Fruit fly (Drosophila melanogaster) whole organism, embryonic: ENCODE measurements around the gene Vps26.

Experiments used
- CG11398 ChIP-seq: fragments of 200-800 bp; sonication (Bioruptor generic); optimal IDR thresholded peaks from 2 replicates; lab custom pipeline; 2016; ENCODE audit warnings: missing biosample characterization, missing genetic modification characterization
- CG11504 ChIP-seq: fragments of 200-800 bp; sonication (Bioruptor generic); optimal IDR thresholded peaks from 3 replicates; lab custom pipeline; 2019; ENCODE audit warnings: missing biosample characterization, mild to moderate bottlenecking, missing genetic modification characterization, moderate library complexity
- CG11695 ChIP-seq: fragments of 200-800 bp; sonication (Bioruptor generic); IDR thresholded peaks from 3 replicates; pipeline ENCODE4 v1.3.6; 2022; ENCODE audit warnings: missing biosample characterization, missing genetic modification characterization
- CG11723 ChIP-seq: fragments of 200-800 bp; sonication (Bioruptor generic); optimal IDR thresholded peaks from 2 replicates; lab custom pipeline; 2017; ENCODE audit warnings: missing biosample characterization, mild to moderate bottlenecking, missing genetic modification characterization
- CG12071 ChIP-seq: fragments of 200-800 bp; sonication (Bioruptor generic); optimal IDR thresholded peaks from 3 replicates; lab custom pipeline; 2018; ENCODE audit warnings: missing biosample characterization, mild to moderate bottlenecking, missing genetic modification characterization
- CG12744 ChIP-seq: fragments of 200-800 bp; sonication (Bioruptor generic); optimal IDR thresholded peaks from 2 replicates; lab custom pipeline; 2016; ENCODE audit warnings: missing biosample characterization, missing genetic modification characterization
- CG15514 ChIP-seq: fragments of 200-800 bp; sonication (Bioruptor generic); optimal IDR thresholded peaks from 3 replicates; lab custom pipeline; 2017; ENCODE audit warnings: missing biosample characterization, missing genetic modification characterization, mild to moderate bottlenecking, moderate library complexity, missing genetic modification reagents
- CG15601 ChIP-seq: fragments of 200-800 bp; sonication (Bioruptor generic); optimal IDR thresholded peaks from 3 replicates; lab custom pipeline; 2019; ENCODE audit warnings: missing biosample characterization, mild to moderate bottlenecking, missing genetic modification characterization, moderate library complexity
- CG15696 ChIP-seq: fragments of 200-800 bp; sonication (Bioruptor generic); optimal IDR thresholded peaks from 2 replicates; lab custom pipeline; 2019; ENCODE audit warnings: missing biosample characterization, mild to moderate bottlenecking, missing genetic modification characterization, moderate library complexity
- CG17186 ChIP-seq: fragments of 200-800 bp; sonication (Bioruptor generic); optimal IDR thresholded peaks from 3 replicates; lab custom pipeline; 2017; ENCODE audit warnings: missing biosample characterization, missing genetic modification reagents, missing genetic modification characterization
- CG17359 ChIP-seq: fragments of 200-800 bp; sonication (Bioruptor generic); optimal IDR thresholded peaks from 3 replicates; lab custom pipeline; 2018; ENCODE audit warnings: missing biosample characterization, mild to moderate bottlenecking, missing genetic modification characterization, moderate library complexity
- CG1832 ChIP-seq: fragments of 200-800 bp; sonication (Bioruptor generic); optimal IDR thresholded peaks from 2 replicates; lab custom pipeline; 2017; ENCODE audit warnings: missing biosample characterization, mild to moderate bottlenecking, missing genetic modification characterization, inconsistent platforms
- CG31365 ChIP-seq: fragments of 200-800 bp; sonication (Bioruptor generic); optimal IDR thresholded peaks from 2 replicates; lab custom pipeline; 2018; ENCODE audit warnings: missing biosample characterization, mild to moderate bottlenecking, missing genetic modification characterization
- CG3281 ChIP-seq: fragments of 200-800 bp; sonication (Bioruptor generic); optimal IDR thresholded peaks from 3 replicates; lab custom pipeline; 2017; ENCODE audit warnings: missing biosample characterization, mild to moderate bottlenecking, missing genetic modification characterization
- CG3995 ChIP-seq: fragments of 200-800 bp; sonication (Bioruptor generic); optimal IDR thresholded peaks from 3 replicates; lab custom pipeline; 2016; ENCODE audit warnings: missing biosample characterization, missing genetic modification characterization
- CG6654 ChIP-seq: fragments of 200-800 bp; sonication (Bioruptor generic); optimal IDR thresholded peaks from 2 replicates; lab custom pipeline; 2017; ENCODE audit warnings: missing biosample characterization, mild to moderate bottlenecking, missing genetic modification characterization
- CG7745 ChIP-seq: fragments of 200-800 bp; sonication (Bioruptor generic); optimal IDR thresholded peaks from 2 replicates; lab custom pipeline; 2018; ENCODE audit warnings: missing biosample characterization, mild to moderate bottlenecking, missing genetic modification characterization, moderate library complexity
- CG7839 ChIP-seq: fragments of 200-800 bp; sonication (Bioruptor generic); optimal IDR thresholded peaks from 3 replicates; lab custom pipeline; 2018; ENCODE audit warnings: missing biosample characterization, mild to moderate bottlenecking, missing genetic modification characterization, moderate library complexity
- CTCF ChIP-seq: fragments of 200-800 bp; sonication (Bioruptor generic); optimal IDR thresholded peaks from 2 replicates; lab custom pipeline; 2017; ENCODE audit warnings: missing biosample characterization, mild to moderate bottlenecking, missing genetic modification characterization, moderate library complexity
- Doc3 ChIP-seq: fragments of 200-800 bp; sonication (Bioruptor generic); IDR thresholded peaks from 3 replicates; pipeline ENCODE4 v1.3.6; 2022; ENCODE audit warnings: missing biosample characterization, missing genetic modification characterization; ENCODE audit not compliant: partially characterized antibody
- Drgx ChIP-seq: fragments of 200-800 bp; sonication (Bioruptor generic); IDR thresholded peaks from 2 replicates; pipeline ENCODE4 v1.3.6; 2022; ENCODE audit warnings: missing biosample characterization, missing genetic modification characterization
- Fer3 ChIP-seq: fragments of 200-800 bp; sonication (Bioruptor generic); optimal IDR thresholded peaks from 2 replicates; lab custom pipeline; 2018; ENCODE audit warnings: missing biosample characterization, mild to moderate bottlenecking, missing genetic modification characterization, moderate library complexity
- Gsc ChIP-seq: fragments of 200-800 bp; sonication (Bioruptor generic); IDR thresholded peaks from 2 replicates; pipeline ENCODE4 v1.3.6; 2022; ENCODE audit warnings: missing biosample characterization, missing genetic modification characterization
- H15 ChIP-seq: fragments of 200-800 bp; sonication (Bioruptor generic); IDR thresholded peaks from 3 replicates; pipeline ENCODE4 v1.3.6; 2022; ENCODE audit warnings: missing biosample characterization, missing genetic modification characterization
- HmgZ ChIP-seq: fragments of 200-800 bp; sonication (Bioruptor generic); optimal IDR thresholded peaks from 2 replicates; lab custom pipeline; 2018; ENCODE audit warnings: missing biosample characterization, mild to moderate bottlenecking, missing genetic modification characterization
- Hr78 ChIP-seq, 2 experiments: fragments of 200-800 bp in 1 of 2; fragments of >200 bp in 1 of 2; sonication (Bioruptor generic) in 1 of 2; optimal IDR thresholded peaks; 2 replicates each; lab custom pipeline; 2017 to 2019; ENCODE audit warnings: missing biosample characterization in 2 of 2, missing genetic modification characterization in 2 of 2, mild to moderate bottlenecking in 1 of 2, moderate library complexity in 1 of 2
- Lhr ChIP-seq: fragments of 200-800 bp; sonication (Bioruptor generic); optimal IDR thresholded peaks from 3 replicates; lab custom pipeline; 2017; ENCODE audit warnings: mild to moderate bottlenecking, missing biosample characterization, missing genetic modification reagents, missing genetic modification characterization
- Mes4 ChIP-seq: fragments of 200-800 bp; sonication (Bioruptor generic); optimal IDR thresholded peaks from 2 replicates; lab custom pipeline; 2016; ENCODE audit warnings: missing biosample characterization, missing genetic modification characterization
- Myb ChIP-seq: fragments of 200-800 bp; sonication (Bioruptor generic); optimal IDR thresholded peaks from 2 replicates; lab custom pipeline; 2016; ENCODE audit warnings: missing biosample characterization, missing genetic modification characterization
- Opbp ChIP-seq: fragments of 200-800 bp; sonication (Bioruptor generic); IDR thresholded peaks from 3 replicates; pipeline ENCODE4 v1.3.6; 2022; ENCODE audit warnings: missing biosample characterization, missing genetic modification characterization; ENCODE audit not compliant: partially characterized antibody
- bcd ChIP-seq: fragments of 200-800 bp; sonication (Bioruptor generic); optimal IDR thresholded peaks from 2 replicates; lab custom pipeline; 2017; ENCODE audit warnings: missing biosample characterization, mild to moderate bottlenecking, missing genetic modification characterization
- cad ChIP-seq: fragments of >200 bp; optimal IDR thresholded peaks from 2 replicates; lab custom pipeline; 2017; ENCODE audit warnings: missing biosample characterization, missing genetic modification characterization
- chm ChIP-seq: fragments of 200-800 bp; sonication (Bioruptor generic); IDR thresholded peaks from 2 replicates; pipeline ENCODE4 v1.3.6; 2022; ENCODE audit warnings: missing biosample characterization, missing genetic modification characterization
- crol ChIP-seq: fragments of 200-800 bp; sonication (Bioruptor generic); IDR thresholded peaks from 2 replicates; pipeline ENCODE4 v1.3.6; 2022; ENCODE audit warnings: missing biosample characterization, missing genetic modification characterization
- dmrt99B ChIP-seq: fragments of 200-800 bp; sonication (Bioruptor generic); optimal IDR thresholded peaks from 2 replicates; lab custom pipeline; 2018; ENCODE audit warnings: missing biosample characterization, mild to moderate bottlenecking, missing genetic modification characterization, moderate library complexity
- exex ChIP-seq: fragments of 200-800 bp; sonication (Bioruptor generic); optimal IDR thresholded peaks from 4 replicates; lab custom pipeline; 2018; ENCODE audit warnings: missing biosample characterization, mild to moderate bottlenecking, missing genetic modification characterization, moderate library complexity
- gce ChIP-seq: fragments of 200-800 bp; sonication (Bioruptor generic); IDR thresholded peaks from 3 replicates; pipeline ENCODE4 v1.3.6; 2022; ENCODE audit warnings: missing biosample characterization, missing genetic modification characterization
- gfzf ChIP-seq: fragments of 200-800 bp; sonication (Bioruptor generic); optimal IDR thresholded peaks from 2 replicates; lab custom pipeline; 2016; ENCODE audit warnings: missing biosample characterization, mild to moderate bottlenecking, missing genetic modification characterization, moderate library complexity
- grau ChIP-seq: fragments of 200-800 bp; optimal IDR thresholded peaks from 3 replicates; lab custom pipeline; 2019; ENCODE audit warnings: missing biosample characterization, mild to moderate bottlenecking, missing genetic modification characterization, moderate library complexity
- hbn ChIP-seq: fragments of 200-800 bp; sonication (Bioruptor generic); IDR thresholded peaks from 2 replicates; pipeline ENCODE4 v1.3.6; 2022; ENCODE audit warnings: missing biosample characterization, missing genetic modification characterization; ENCODE audit not compliant: partially characterized antibody
- hkb ChIP-seq, 2 experiments: fragments of 200-800 bp in 1 of 2; fragments of >200 bp in 1 of 2; sonication (Bioruptor generic) in 1 of 2; IDR thresholded peaks in 1 of 2; optimal IDR thresholded peaks in 1 of 2; 2 replicates each; pipeline versions ENCODE4 v1.3.6 to Lab custom; 2017 to 2022; ENCODE audit warnings: missing biosample characterization in 1 of 2, missing genetic modification characterization in 1 of 2
- ken ChIP-seq: fragments of 200-800 bp; sonication (Bioruptor generic); IDR thresholded peaks from 3 replicates; pipeline ENCODE4 v1.3.6; 2022; ENCODE audit warnings: missing biosample characterization, missing genetic modification characterization
- lbe ChIP-seq: fragments of 200-800 bp; sonication (Bioruptor generic); optimal IDR thresholded peaks from 2 replicates; lab custom pipeline; 2016; ENCODE audit warnings: missing biosample characterization, mild to moderate bottlenecking, missing genetic modification characterization
- mirr ChIP-seq: fragments of 200-800 bp; sonication (Bioruptor generic); optimal IDR thresholded peaks from 3 replicates; lab custom pipeline; 2018; ENCODE audit warnings: missing biosample characterization, mild to moderate bottlenecking, missing genetic modification characterization
- nerfin-2 ChIP-seq: fragments of 200-800 bp; sonication (Bioruptor generic); IDR thresholded peaks from 2 replicates; pipeline ENCODE4 v1.3.6; 2022; ENCODE audit warnings: missing biosample characterization, missing genetic modification characterization; ENCODE audit not compliant: partially characterized antibody
- org-1 ChIP-seq: fragments of 200-800 bp; sonication (Bioruptor generic); optimal IDR thresholded peaks from 2 replicates; lab custom pipeline; 2017; ENCODE audit warnings: missing biosample characterization, missing genetic modification characterization
- pros ChIP-seq: fragments of 200-800 bp; sonication (Bioruptor generic); optimal IDR thresholded peaks from 3 replicates; lab custom pipeline; 2019; ENCODE audit warnings: missing biosample characterization, mild to moderate bottlenecking, missing genetic modification characterization, moderate library complexity
- row ChIP-seq: fragments of 200-800 bp; sonication (Bioruptor generic); IDR thresholded peaks from 3 replicates; pipeline ENCODE4 v1.3.6; 2022; ENCODE audit warnings: missing biosample characterization, missing genetic modification characterization
- sc ChIP-seq, 3 experiments: fragments of >200 bp in 2 of 3; fragments of 200-800 bp in 1 of 3; sonication (Bioruptor generic) in 1 of 3; optimal IDR thresholded peaks; 2 replicates in 2 of 3; 3 replicates in 1 of 3; lab custom pipeline; 2017; ENCODE audit warnings: mild to moderate bottlenecking in 1 of 3, missing biosample characterization in 1 of 3, missing genetic modification characterization in 1 of 3, missing genetic modification reagents in 1 of 3

Vps26 gene

DNA sequence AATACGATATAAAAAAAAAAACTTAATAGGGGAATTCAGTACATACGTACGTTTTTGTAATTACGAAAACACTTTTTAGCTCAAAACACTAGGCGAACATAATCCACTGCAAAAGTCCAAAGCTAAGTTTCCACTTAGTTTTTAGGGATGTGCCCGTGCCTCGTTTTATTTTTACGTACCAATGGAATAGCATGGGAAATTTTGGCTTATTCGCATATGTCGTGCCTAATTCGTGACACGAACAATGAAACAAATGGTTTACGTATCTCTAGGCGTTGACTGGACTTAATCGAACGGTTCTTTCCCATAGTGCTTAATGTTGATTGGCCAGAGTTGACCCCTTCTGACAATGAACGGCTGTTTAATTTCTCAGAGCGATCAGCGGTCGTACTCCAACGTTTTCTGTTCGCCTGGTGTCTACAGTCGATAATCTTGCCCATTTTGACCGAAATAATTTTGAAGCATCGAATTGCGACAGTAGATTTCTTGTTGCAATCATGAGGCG, 6.0 kb downstream of the Vps26 start, which contains the start of gene CG14818 (continued):
- TF ChIP-seq bcd (GFP tag; lab: Kevin White, UChicago) (peak; percentile 48), cad (GFP tag; lab: Kevin White, UChicago) (no peak), sc (optimal IDR thresholded peaks at IDR 0.05; lab: Kevin White, UChicago) (no peak), sc (GFP tag; optimal IDR thresholded peaks at IDR 0.05; lab: Kevin White, UChicago) (no peak), CG11398 (GFP tag; lab: Kevin White, UChicago) (peak; percentile 36), CG11695 (GFP tag; lab: Robert Waterston, UW) (0 out of 3 replicates have a peak, but pooled peaks have one; percentile 40), grau (tag; lab: Kevin White, UChicago) (peak; percentile 51), CG11723 (no peak), chm (0 out of 2 replicates have a peak, but pooled peaks have one; percentile 14), CG31365 (tag; lab: Kevin White, UChicago) (no peak), dmrt99B (no peak), CG3281 (GFP tag; lab: Kevin White, UChicago) (peak; percentile 55), CG3995 (GFP tag; lab: Kevin White, UChicago) (peak; percentile 63), hkb (optimal IDR thresholded peaks at IDR 0.05; lab: Kevin White, UChicago) (no peak), hkb (GFP tag; IDR thresholded peaks at IDR 0.05; lab: Robert Waterston, UW) (no peak), Doc3 (GFP tag; lab: Robert Waterston, UW) (peak; percentile 92), CG15514 (peak; percentile 55), Mes4 (GFP tag; lab: Kevin White, UChicago) (peak; percentile 4), CG11504 (tag; lab: Kevin White, UChicago) (no peak), CTCF (GFP tag; lab: Kevin White, UChicago) (no peak), Drgx (GFP tag; lab: Robert Waterston, UW) (peak; percentile 43), CG12071 (GFP tag; lab: Kevin White, UChicago) (peak; percentile 45), CG7839 (tag; lab: Kevin White, UChicago) (peak; percentile 66), gfzf (GFP tag; lab: Kevin White, UChicago) (peak; percentile 1), HmgZ (tag; lab: Kevin White, UChicago) (peak; percentile 60), CG1832 (GFP tag; lab: Kevin White, UChicago) (no peak), pros (GFP tag; lab: Kevin White, UChicago) (no peak), H15 (GFP tag; lab: Robert Waterston, UW) (no peak; the same call in 2 of the 3 replicates), CG17186 (GFP tag; lab: Kevin White, UChicago) (no peak), CG15601 (tag; lab: Kevin White, UChicago) (peak; percentile 15), lbe (peak; percentile 54), Hr78 (GFP tag; optimal IDR thresholded peaks at IDR 0.05; lab: Kevin White, UChicago) (peak in 1 of 2 experiments; percentile 62), CG7745 (no peak), CG6654 (GFP tag; lab: Kevin White, UChicago) (peak; percentile 17), mirr (peak; percentile 21), Gsc (no peak), ken (GFP tag; lab: Robert Waterston, UW) (peak; percentile 67; the same call in 2 of the 3 replicates), crol (GFP tag; lab: Robert Waterston, UW) (no peak), CG12744 (no peak), Lhr (GFP tag; lab: Kevin White, UChicago) (peak; percentile 56), exex (tag; lab: Kevin White, UChicago) (no peak), CG17359 (tag; lab: Kevin White, UChicago) (peak; percentile 95), gce (GFP tag; lab: Robert Waterston, UW) (no peak), org-1 (no peak), CG15696 (tag; lab: Kevin White, UChicago) (peak; percentile 61), Fer3 (tag; lab: Kevin White, UChicago) (peak; percentile 70), Opbp (peak; percentile 79), row (GFP tag; lab: Robert Waterston, UW) (peak; percentile 93), nerfin-2 (GFP tag; lab: Robert Waterston, UW) (peak; percentile 55), Myb (GFP tag; lab: Kevin White, UChicago) (peak; percentile 47), hbn (peak; percentile 90)
